Fruit fly (Drosophila melanogaster): ENCODE results near the gene RhoGEF64C.

- TF ChIP-seq CG9948 (tag; optimal IDR thresholded peaks at IDR 0.05) (no peak), gl (tag; optimal IDR thresholded peaks at IDR 0.05) (no peak), D1 (tag; optimal IDR thresholded peaks at IDR 0.05) (no peak), CG14655 (GFP tag; optimal IDR thresholded peaks at IDR 0.05) (no peak), CG10348 (GFP tag; IDR thresholded peaks at IDR 0.05) (no peak)
These were observed 108.1 kb downstream of the RhoGEF64C start for dm6 chr3L:4800641-4801040.
